Fruit fly (Drosophila melanogaster): ENCODE results near the gene pes.

dm6 chr2L:7952351-7952750, 41.6 kb downstream of the pes start:
- TF ChIP-seq CG4318 (GFP tag; optimal IDR thresholded peaks at IDR 0.05) (no peak), dsx (GFP tag; optimal IDR thresholded peaks at IDR 0.05; ENCODE audit: poor library complexity, severe bottlenecking) (no peak), Ets21C (GFP tag; optimal IDR thresholded peaks at IDR 0.05) (no peak), salr (GFP tag; optimal IDR thresholded peaks at IDR 0.05) (peak in 1 of 2 experiments; percentile 6), dac (GFP tag; optimal IDR thresholded peaks at IDR 0.05) (no peak), fd85E (GFP tag; optimal IDR thresholded peaks at IDR 0.05) (no peak), Hr38 (GFP tag; optimal IDR thresholded peaks at IDR 0.05) (no peak), CG11294 (GFP tag; IDR thresholded peaks at IDR 0.05) (no peak), CG3032 (tag; optimal IDR thresholded peaks at IDR 0.05) (no peak), Hr4 (GFP tag; optimal IDR thresholded peaks at IDR 0.05) (no peak)

Measured in whole organism, prepupa.